Worm (Caenorhabditis elegans): ENCODE data around the gene H29C22.1.

Gene H29C22.1

DNA sequence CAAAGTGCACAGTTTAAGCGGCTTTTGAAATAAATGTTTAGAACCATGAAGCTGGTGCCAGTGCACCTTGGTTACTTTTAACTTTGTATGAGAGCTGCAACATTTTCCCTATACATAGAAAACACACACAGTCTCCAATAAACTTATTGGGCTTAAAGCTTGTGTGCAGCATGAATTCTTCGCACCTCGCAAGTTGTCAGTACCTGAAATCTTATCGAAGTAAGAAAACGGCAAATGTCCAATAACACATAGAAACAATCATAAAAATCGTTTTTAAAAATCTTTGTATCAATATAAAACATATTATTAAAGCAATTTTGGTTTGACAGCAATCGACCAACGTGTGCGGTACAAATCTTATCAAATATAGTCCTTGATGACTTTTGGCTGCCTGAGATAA, 42.8 kb downstream of the H29C22.1 start:
- TF ChIP-seq hmg-4 (GFP tag; optimal IDR thresholded peaks at IDR 0.05): no peak
- TF ChIP-seq ama-1 (optimal IDR thresholded peaks at IDR 0.05): peak; percentile 29

DNA sequence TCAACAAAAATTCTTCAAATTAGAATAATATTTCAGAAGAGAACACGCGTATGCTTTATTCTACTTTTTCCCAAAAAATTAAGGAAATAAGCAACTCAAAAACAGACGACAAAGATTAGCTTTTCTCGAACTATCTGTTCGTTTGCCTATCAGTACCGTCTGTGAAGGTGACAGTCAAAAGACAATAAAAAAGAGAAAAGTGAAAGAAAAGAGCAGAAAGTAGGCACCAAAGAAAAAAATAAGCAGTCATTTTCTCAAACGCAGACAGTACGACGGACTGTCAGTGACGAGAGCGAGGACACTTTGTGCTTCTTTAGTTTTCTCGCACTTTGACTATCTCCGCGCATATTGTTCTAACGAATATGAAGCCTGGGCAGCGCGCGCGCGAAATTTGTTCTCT, 44.6 kb downstream of the H29C22.1 start:
- TF ChIP-seq hmg-4 (GFP tag; optimal IDR thresholded peaks at IDR 0.05): no peak
- TF ChIP-seq tbx-11 (GFP tag; IDR thresholded peaks at IDR 0.05): no peak
- TF ChIP-seq ama-1 (optimal IDR thresholded peaks at IDR 0.05): no peak
- no peak for TF ChIP-seq flt-1 (GFP tag; IDR thresholded peaks at IDR 0.05)
- no peak for TF ChIP-seq ceh-13 (GFP tag; optimal IDR thresholded peaks at IDR 0.05)
- TF ChIP-seq scrt-1 (GFP tag; IDR thresholded peaks at IDR 0.05): no peak
- no peak for TF ChIP-seq tra-4 (tag; optimal IDR thresholded peaks at IDR 0.05)
- TF ChIP-seq tbx-37 (GFP tag; conservative IDR thresholded peaks at IDR 0.05): no peak
- no peak for TF ChIP-seq aly-1 (tag; optimal IDR thresholded peaks at IDR 0.05)
- TF ChIP-seq ets-7 (tag; optimal IDR thresholded peaks at IDR 0.05): no peak
- TF ChIP-seq F13C5.2 (tag; optimal IDR thresholded peaks at IDR 0.05): no peak

- no peak for TF ChIP-seq ceh-36 (tag; optimal IDR thresholded peaks at IDR 0.05)
- TF ChIP-seq tbx-11 (GFP tag; IDR thresholded peaks at IDR 0.05): no peak
- no peak for TF ChIP-seq scrt-1 (GFP tag; IDR thresholded peaks at IDR 0.05)
- TF ChIP-seq hnd-1 (tag; optimal IDR thresholded peaks at IDR 0.05): no peak
- no peak for TF ChIP-seq pes-1 (GFP tag; IDR thresholded peaks at IDR 0.05)
- no peak for TF ChIP-seq ceh-13 (GFP tag; optimal IDR thresholded peaks at IDR 0.05)
- no peak for TF ChIP-seq aly-1 (tag; optimal IDR thresholded peaks at IDR 0.05)
- no peak for TF ChIP-seq tra-4 (tag; optimal IDR thresholded peaks at IDR 0.05)
- TF ChIP-seq hmbx-1 (tag; optimal IDR thresholded peaks at IDR 0.05): no peak
- TF ChIP-seq hmg-4 (GFP tag; optimal IDR thresholded peaks at IDR 0.05): no peak
- TF ChIP-seq sea-1 (GFP tag; conservative IDR thresholded peaks at IDR 0.05): no peak
- TF ChIP-seq ama-1 (optimal IDR thresholded peaks at IDR 0.05): no peak
- TF ChIP-seq tbx-37 (GFP tag; conservative IDR thresholded peaks at IDR 0.05): no peak
- TF ChIP-seq flt-1 (GFP tag; IDR thresholded peaks at IDR 0.05): no peak
Measured at ce11 chrX:9264636-9265035, 46.5 kb downstream of the H29C22.1 start.

ce11 chrX:9264231-9264630, 46.9 kb downstream of the H29C22.1 start, which contains the start of gene F18G5.6:
Gene F18G5.6 (minus strand): TSS chrX:9264331.
- TF ChIP-seq ceh-36 (tag; optimal IDR thresholded peaks at IDR 0.05): no peak
- TF ChIP-seq flt-1 (GFP tag; IDR thresholded peaks at IDR 0.05): no peak
- no peak for TF ChIP-seq tbx-11 (GFP tag; IDR thresholded peaks at IDR 0.05)
- no peak for TF ChIP-seq scrt-1 (GFP tag; IDR thresholded peaks at IDR 0.05)
- TF ChIP-seq hnd-1 (tag; optimal IDR thresholded peaks at IDR 0.05): no peak

- TF ChIP-seq flt-1 (GFP tag; IDR thresholded peaks at IDR 0.05): no peak
- no peak for TF ChIP-seq scrt-1 (GFP tag; IDR thresholded peaks at IDR 0.05)
- TF ChIP-seq ceh-13 (GFP tag; optimal IDR thresholded peaks at IDR 0.05): no peak
- TF ChIP-seq F13C5.2 (tag; optimal IDR thresholded peaks at IDR 0.05): no peak
- TF ChIP-seq ceh-36 (tag; optimal IDR thresholded peaks at IDR 0.05): no peak
- no peak for TF ChIP-seq hnd-1 (tag; optimal IDR thresholded peaks at IDR 0.05)
Measured at ce11 chrX:9261626-9262189, 49.4 kb downstream of the H29C22.1 start.
